Worm (Caenorhabditis elegans) whole organism, young adult: ENCODE data around the gene dpf-4.
A peak's percentile ranks its signal among the peaks of the same experiment; 100 is the strongest.

Experiments
- B0035.1 ChIP-seq: sonication (generic microtip); optimal IDR thresholded peaks from 2 replicates; lab custom pipeline; 2016; ENCODE audit warnings: missing genetic modification characterization, mild to moderate bottlenecking, missing compliant biosample characterization, missing genotype, missing genetic modification reagents
- die-1 ChIP-seq: sonication (generic microtip); optimal IDR thresholded peaks from 2 replicates; lab custom pipeline; 2016; ENCODE audit warnings: missing genotype, mild to moderate bottlenecking, missing genetic modification characterization, missing compliant biosample characterization
- dpl-1 ChIP-seq: fragments of 150-350 bp; optimal IDR thresholded peaks from 2 replicates; lab custom pipeline; 2014; ENCODE audit warnings: missing biosample characterization, missing genetic modification reagents, missing genetic modification characterization
- nhr-90 ChIP-seq: sonication (generic microtip); optimal IDR thresholded peaks from 2 replicates; lab custom pipeline; 2016; ENCODE audit warnings: missing genotype, mild to moderate bottlenecking, missing genetic modification characterization, missing compliant biosample characterization
- rpc-1 ChIP-seq, 2 experiments: fragments of 150-350 bp in 1 of 2; sonication (generic microtip) in 1 of 2; optimal IDR thresholded peaks; 2 replicates each; lab custom pipeline; 2014 to 2018; ENCODE audit warnings: missing biosample characterization in 1 of 2, missing genetic modification characterization in 1 of 2, missing genetic modification reagents in 1 of 2, missing genotype in 1 of 2
- zfh-2 ChIP-seq: fragments of 200-800 bp; sonication (Bioruptor generic); conservative IDR thresholded peaks from 2 replicates; pipeline ENCODE4 v1.3.6; 2022; ENCODE audit warnings: missing genetic modification reagents, missing genetic modification characterization, missing compliant biosample characterization

DNA sequence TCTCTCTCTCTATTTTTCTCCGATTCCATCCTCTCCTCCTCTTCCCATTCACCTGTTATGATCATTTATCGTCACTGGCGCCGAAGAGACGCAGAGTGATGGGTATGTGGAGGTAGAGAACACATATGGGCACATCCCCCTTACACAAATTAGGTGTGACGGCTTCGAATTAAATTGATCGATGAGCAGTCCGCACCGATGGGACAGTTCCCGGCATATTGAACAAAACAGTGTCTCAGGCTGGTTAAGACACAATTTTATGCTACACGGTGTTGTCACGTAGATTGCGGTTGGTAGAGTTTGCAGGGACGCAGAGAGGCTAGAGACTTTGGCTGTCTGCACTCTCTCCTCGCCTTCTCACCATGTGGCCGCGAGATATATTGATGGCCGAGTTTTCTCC is 44.3 kb upstream of the dpf-4 start, which contains the start of gene R12B2.7:
- no peak for TF ChIP-seq nhr-90
- no peak for TF ChIP-seq rpc-1 (optimal IDR thresholded peaks at IDR 0.05; lab: Kevin White, UChicago)
- TF ChIP-seq rpc-1 (tag; optimal IDR thresholded peaks at IDR 0.05; lab: Kevin White, UChicago) = no peak
- no peak for TF ChIP-seq dpl-1
- no peak for TF ChIP-seq die-1 (tag; lab: Kevin White, UChicago)
- no peak for TF ChIP-seq B0035.1 (tag; lab: Kevin White, UChicago)
- TF ChIP-seq zfh-2 (GFP tag; lab: Robert Waterston, UW) = peak; percentile 23; the same call in 1 of the 2 replicates
